Fruit fly (Drosophila melanogaster) whole organism, embryonic: ENCODE measurements around the gene CG32811.
A peak's percentile ranks its signal among the peaks of the same experiment; 100 is the strongest.

Experiments
- BEAF-32 ChIP-seq: fragments of 200-800 bp; sonication (Bioruptor generic); optimal IDR thresholded peaks from 3 replicates; lab custom pipeline; 2017; ENCODE audit warnings: missing biosample characterization, missing genetic modification characterization, mild to moderate bottlenecking, moderate library complexity, missing genetic modification reagents
- Bgb ChIP-seq: fragments of 200-800 bp; sonication (Bioruptor generic); IDR thresholded peaks from 2 replicates; pipeline ENCODE4 v1.3.6; 2022; ENCODE audit warnings: missing biosample characterization, missing genetic modification characterization; ENCODE audit not compliant: partially characterized antibody
- CG12391 ChIP-seq: fragments of 200-800 bp; sonication (Bioruptor generic); optimal IDR thresholded peaks from 3 replicates; lab custom pipeline; 2018; ENCODE audit warnings: missing biosample characterization, mild to moderate bottlenecking, missing genetic modification characterization, moderate library complexity
- CG12659 ChIP-seq: fragments of 200-800 bp; sonication (Bioruptor generic); optimal IDR thresholded peaks from 3 replicates; lab custom pipeline; 2017; ENCODE audit warnings: mild to moderate bottlenecking, missing biosample characterization, missing genetic modification reagents, missing genetic modification characterization
- CG15269 ChIP-seq: fragments of 200-800 bp; sonication (Bioruptor generic); optimal IDR thresholded peaks from 2 replicates; lab custom pipeline; 2018; ENCODE audit warnings: missing biosample characterization, mild to moderate bottlenecking, missing genetic modification characterization, moderate library complexity
- CG2120 ChIP-seq: fragments of 200-800 bp; sonication (Bioruptor generic); optimal IDR thresholded peaks from 3 replicates; lab custom pipeline; 2016; ENCODE audit warnings: missing biosample characterization, missing genetic modification characterization
- CG2678 ChIP-seq: fragments of 200-800 bp; sonication (Bioruptor generic); optimal IDR thresholded peaks from 3 replicates; lab custom pipeline; 2019; ENCODE audit warnings: missing biosample characterization, mild to moderate bottlenecking, missing genetic modification characterization, moderate library complexity
- CG30431 ChIP-seq: fragments of 200-800 bp; sonication (Bioruptor generic); optimal IDR thresholded peaks from 2 replicates; lab custom pipeline; 2017; ENCODE audit warnings: missing biosample characterization, missing genetic modification characterization
- CG4360 ChIP-seq: fragments of 200-800 bp; sonication (Bioruptor generic); IDR thresholded peaks from 2 replicates; pipeline ENCODE4 v1.3.6; 2022; ENCODE audit warnings: missing biosample characterization, missing genetic modification characterization
- CG6175 ChIP-seq: fragments of 200-800 bp; sonication (Bioruptor generic); IDR thresholded peaks from 3 replicates; pipeline ENCODE4 v1.3.6; 2022; ENCODE audit warnings: missing biosample characterization, missing genetic modification characterization
- CG8290 ChIP-seq, 3 experiments: fragments of 200-800 bp; sonication (Bioruptor generic); optimal IDR thresholded peaks; 2 replicates each; lab custom pipeline; 2016 to 2019; ENCODE audit warnings: missing biosample characterization in 3 of 3, missing genetic modification characterization in 3 of 3, mild to moderate bottlenecking in 2 of 3, moderate library complexity in 1 of 3
- CG8765 ChIP-seq: fragments of 200-800 bp; sonication (Bioruptor generic); IDR thresholded peaks from 2 replicates; pipeline ENCODE4 v1.3.6; 2022; ENCODE audit warnings: missing biosample characterization, missing genetic modification characterization
- CG9727 ChIP-seq: fragments of 200-800 bp; sonication (Bioruptor generic); optimal IDR thresholded peaks from 3 replicates; lab custom pipeline; 2017; ENCODE audit warnings: missing biosample characterization, mild to moderate bottlenecking, missing genetic modification characterization
- CG9797 ChIP-seq: fragments of 200-800 bp; sonication (Bioruptor generic); optimal IDR thresholded peaks from 3 replicates; lab custom pipeline; 2018; ENCODE audit warnings: missing biosample characterization, mild to moderate bottlenecking, missing genetic modification characterization
- CG9817 ChIP-seq: fragments of 200-800 bp; sonication (Bioruptor generic); optimal IDR thresholded peaks from 2 replicates; lab custom pipeline; 2018; ENCODE audit warnings: missing biosample characterization, mild to moderate bottlenecking, missing genetic modification characterization, moderate library complexity
- CG9932 ChIP-seq: fragments of 200-800 bp; sonication (Bioruptor generic); IDR thresholded peaks from 2 replicates; pipeline ENCODE4 v1.3.6; 2022; ENCODE audit warnings: missing biosample characterization, missing genetic modification characterization
- D19A ChIP-seq: fragments of 200-800 bp; optimal IDR thresholded peaks from 3 replicates; lab custom pipeline; 2019; ENCODE audit warnings: missing biosample characterization, mild to moderate bottlenecking, missing genetic modification characterization, moderate library complexity
- E2f2 ChIP-seq: fragments of 200-800 bp; sonication (Bioruptor generic); IDR thresholded peaks from 2 replicates; pipeline ENCODE4 v1.3.6; 2022; ENCODE audit warnings: missing biosample characterization, missing genetic modification characterization
- ERR ChIP-seq: fragments of 200-800 bp; sonication (Bioruptor generic); optimal IDR thresholded peaks from 2 replicates; lab custom pipeline; 2016; ENCODE audit warnings: missing biosample characterization, missing genetic modification characterization
- HHEX ChIP-seq: fragments of 200-800 bp; sonication (Bioruptor generic); optimal IDR thresholded peaks from 3 replicates; lab custom pipeline; 2017; ENCODE audit warnings: missing biosample characterization, mild to moderate bottlenecking, missing genetic modification characterization, missing genetic modification reagents
- Hey ChIP-seq: fragments of 200-800 bp; sonication (Bioruptor generic); optimal IDR thresholded peaks from 3 replicates; lab custom pipeline; 2018; ENCODE audit warnings: missing biosample characterization, mild to moderate bottlenecking, missing genetic modification characterization
- Hmr ChIP-seq: fragments of 200-800 bp; sonication (Bioruptor generic); optimal IDR thresholded peaks from 3 replicates; lab custom pipeline; 2017; ENCODE audit warnings: mild to moderate bottlenecking, missing biosample characterization, missing genetic modification reagents, missing genetic modification characterization
- Hmx ChIP-seq: fragments of 200-800 bp; sonication (Bioruptor generic); optimal IDR thresholded peaks from 2 replicates; lab custom pipeline; 2016; ENCODE audit warnings: missing biosample characterization, missing genetic modification characterization
- Med ChIP-seq: fragments of 200-800 bp; sonication (Bioruptor generic); peaks from one replicate; lab custom pipeline; 2016; ENCODE audit warnings: missing biosample characterization, missing genetic modification characterization, mild to moderate bottlenecking, inconsistent platforms, moderate library complexity
- Nf-YA ChIP-seq: fragments of 200-800 bp; sonication (Bioruptor generic); IDR thresholded peaks from 2 replicates; pipeline ENCODE4 v1.3.6; 2022; ENCODE audit warnings: missing biosample characterization, missing genetic modification characterization
- Rfx ChIP-seq: fragments of 200-800 bp; sonication (Bioruptor generic); IDR thresholded peaks from 2 replicates; pipeline ENCODE4 v1.3.6; 2022; ENCODE audit warnings: missing biosample characterization, missing genetic modification characterization
- Sry-β ChIP-seq: fragments of 200-800 bp; sonication (Bioruptor generic); optimal IDR thresholded peaks from 2 replicates; lab custom pipeline; 2018; ENCODE audit warnings: missing biosample characterization, mild to moderate bottlenecking, missing genetic modification characterization, moderate library complexity
- Tbp ChIP-seq: fragments of >200 bp; optimal IDR thresholded peaks from 2 replicates; lab custom pipeline; 2018; ENCODE audit warnings: missing biosample characterization, missing genetic modification characterization
- ato ChIP-seq: fragments of 200-800 bp; sonication (Bioruptor generic); IDR thresholded peaks from 2 replicates; pipeline ENCODE4 v1.3.6; 2022; ENCODE audit warnings: missing biosample characterization, missing genetic modification characterization; ENCODE audit not compliant: partially characterized antibody
- btn ChIP-seq: fragments of 200-800 bp; sonication (Bioruptor generic); optimal IDR thresholded peaks from 2 replicates; lab custom pipeline; 2016; ENCODE audit warnings: missing biosample characterization, missing genetic modification characterization
- caup ChIP-seq: fragments of 200-800 bp; sonication (Bioruptor generic); optimal IDR thresholded peaks from 3 replicates; lab custom pipeline; 2017; ENCODE audit warnings: missing biosample characterization, mild to moderate bottlenecking, missing genetic modification characterization, moderate library complexity; ENCODE audit not compliant: severe bottlenecking
- chif ChIP-seq, 2 experiments: fragments of 200-800 bp; sonication (Bioruptor generic); optimal IDR thresholded peaks; 3 replicates each; lab custom pipeline; 2016; ENCODE audit warnings: missing biosample characterization in 2 of 2, missing genetic modification characterization in 2 of 2
- chinmo ChIP-seq: fragments of 200-800 bp; sonication (Bioruptor generic); IDR thresholded peaks from 4 replicates; pipeline ENCODE4 v1.3.6; 2022; ENCODE audit warnings: missing biosample characterization, missing genetic modification characterization; ENCODE audit not compliant: partially characterized antibody
- fru ChIP-seq: fragments of >200 bp; optimal IDR thresholded peaks from 2 replicates; lab custom pipeline; 2017
- gcm ChIP-seq: fragments of 200-800 bp; sonication (Bioruptor generic); optimal IDR thresholded peaks from 2 replicates; lab custom pipeline; 2019; ENCODE audit warnings: missing biosample characterization, mild to moderate bottlenecking, missing genetic modification characterization, moderate library complexity
- hkb ChIP-seq, 2 experiments: fragments of 200-800 bp in 1 of 2; fragments of >200 bp in 1 of 2; sonication (Bioruptor generic) in 1 of 2; IDR thresholded peaks in 1 of 2; optimal IDR thresholded peaks in 1 of 2; 2 replicates each; pipeline versions ENCODE4 v1.3.6 to Lab custom; 2017 to 2022; ENCODE audit warnings: missing biosample characterization in 1 of 2, missing genetic modification characterization in 1 of 2
- jigr1 ChIP-seq: fragments of 200-800 bp; sonication (Bioruptor generic); IDR thresholded peaks from 3 replicates; pipeline ENCODE4 v1.3.6; 2022; ENCODE audit warnings: missing biosample characterization, missing genetic modification characterization
- kah ChIP-seq: fragments of 200-800 bp; sonication (Bioruptor generic); optimal IDR thresholded peaks from 2 replicates; lab custom pipeline; 2018; ENCODE audit warnings: missing biosample characterization, mild to moderate bottlenecking, missing genetic modification characterization
- klu ChIP-seq: fragments of 200-800 bp; sonication (Bioruptor generic); IDR thresholded peaks from 2 replicates; pipeline ENCODE4 v1.3.6; 2022; ENCODE audit warnings: missing biosample characterization, missing genetic modification characterization
- lab ChIP-seq: fragments of 200-800 bp; sonication (Bioruptor generic); optimal IDR thresholded peaks from 3 replicates; lab custom pipeline; 2017; ENCODE audit warnings: missing biosample characterization, missing genetic modification characterization, mild to moderate bottlenecking, moderate library complexity, missing genetic modification reagents
- lov ChIP-seq, 2 experiments: fragments of 200-800 bp in 1 of 2; fragments of >200 bp in 1 of 2; sonication (Bioruptor generic) in 1 of 2; IDR thresholded peaks in 1 of 2; optimal IDR thresholded peaks in 1 of 2; 2 replicates in 1 of 2; 3 replicates in 1 of 2; pipeline versions ENCODE4 v1.3.6 to Lab custom; 2017 to 2022; ENCODE audit warnings: missing biosample characterization in 1 of 2, missing genetic modification characterization in 1 of 2
- nau ChIP-seq: fragments of 200-800 bp; sonication (Bioruptor generic); optimal IDR thresholded peaks from 3 replicates; lab custom pipeline; 2017; ENCODE audit warnings: missing biosample characterization, mild to moderate bottlenecking, missing genetic modification characterization, missing genetic modification reagents
- pfk ChIP-seq: fragments of 200-800 bp; sonication (Bioruptor generic); optimal IDR thresholded peaks from 2 replicates; lab custom pipeline; 2018; ENCODE audit warnings: missing biosample characterization, mild to moderate bottlenecking, missing genetic modification characterization, moderate library complexity
- ranshi ChIP-seq: fragments of 200-800 bp; sonication (Bioruptor generic); IDR thresholded peaks from 2 replicates; pipeline ENCODE4 v1.3.6; 2022; ENCODE audit warnings: missing biosample characterization, missing genetic modification characterization
- sob ChIP-seq: fragments of 200-800 bp; sonication (Bioruptor generic); IDR thresholded peaks from 2 replicates; pipeline ENCODE4 v1.3.6; 2022; ENCODE audit warnings: missing biosample characterization, missing genetic modification characterization
- vvl ChIP-seq: fragments of 200-800 bp; sonication (Bioruptor generic); IDR thresholded peaks from 2 replicates; pipeline ENCODE4 v1.3.6; 2022; ENCODE audit warnings: missing biosample characterization, missing genetic modification characterization
- wdn ChIP-seq: fragments of 200-800 bp; sonication (Bioruptor generic); IDR thresholded peaks from 2 replicates; pipeline ENCODE4 v1.3.6; 2022; ENCODE audit warnings: missing biosample characterization, missing genetic modification characterization
- zen2 ChIP-seq: fragments of 200-800 bp; sonication (Bioruptor generic); IDR thresholded peaks from 3 replicates; pipeline ENCODE4 v1.3.6; 2022; ENCODE audit warnings: missing biosample characterization, missing genetic modification characterization; ENCODE audit not compliant: partially characterized antibody

CG32811 gene

dm6 chrX:1286136-1286535 is 12.1 kb downstream of the CG32811 start (continued):
- TF ChIP-seq CG9727 (no peak), fru (lab: Kevin White, UChicago) (no peak), HHEX (GFP tag; lab: Kevin White, UChicago) (no peak), CG4360 (GFP tag; lab: Robert Waterston, UW) (no peak), lov (optimal IDR thresholded peaks at IDR 0.05; lab: Kevin White, UChicago) (no peak), lov (GFP tag; IDR thresholded peaks at IDR 0.05; lab: Robert Waterston, UW) (no peak), CG30431 (GFP tag; lab: Kevin White, UChicago) (no peak), CG9797 (no peak), wdn (GFP tag; lab: Robert Waterston, UW) (no peak), CG9817 (tag; lab: Kevin White, UChicago) (no peak)

- TF ChIP-seq CG9932 (peak; percentile 55), CG6175 (peak; percentile 94), Sry-β (GFP tag; lab: Kevin White, UChicago) (no peak), klu (GFP tag; lab: Robert Waterston, UW) (peak; percentile 47; the same call in 1 of the 2 replicates), lab (GFP tag; lab: Kevin White, UChicago) (peak; percentile 42), Hey (tag; lab: Kevin White, UChicago) (no peak), CG2678 (tag; lab: Kevin White, UChicago) (peak; percentile 18), pfk (no peak), CG2120 (GFP tag; lab: Kevin White, UChicago) (no peak), nau (GFP tag; lab: Kevin White, UChicago) (no peak), Nf-YA (GFP tag; lab: Robert Waterston, UW) (no peak), ato (no peak), CG8765 (GFP tag; lab: Robert Waterston, UW) (no peak), Rfx (GFP tag; lab: Robert Waterston, UW) (peak; percentile 27; the same call in 1 of the 2 replicates), btn (GFP tag; lab: Kevin White, UChicago) (no peak), CG8290 (GFP tag; optimal IDR thresholded peaks at IDR 0.05; lab: Kevin White, UChicago) (no peak), CG8290 (tag; optimal IDR thresholded peaks at IDR 0.05; lab: Kevin White, UChicago) (peak in 1 of 2 experiments; percentile 35), vvl (GFP tag; lab: Robert Waterston, UW) (0 out of 2 replicates have a peak, but pooled peaks have one; percentile 22), D19A (tag; lab: Kevin White, UChicago) (peak; percentile 58), Hmx (GFP tag; lab: Kevin White, UChicago) (no peak), sob (GFP tag; lab: Robert Waterston, UW) (peak; percentile 37; the same call in 1 of the 2 replicates), Bgb (GFP tag; lab: Robert Waterston, UW) (no peak), gcm (GFP tag; lab: Kevin White, UChicago) (no peak), E2f2 (GFP tag; lab: Robert Waterston, UW) (no peak), CG12391 (tag; lab: Kevin White, UChicago) (no peak), Hmr (GFP tag; lab: Kevin White, UChicago) (no peak), CG12659 (GFP tag; lab: Kevin White, UChicago) (no peak), BEAF-32 (GFP tag; lab: Kevin White, UChicago) (no peak), kah (GFP tag; lab: Kevin White, UChicago) (no peak), hkb (optimal IDR thresholded peaks at IDR 0.05; lab: Kevin White, UChicago) (no peak), hkb (GFP tag; IDR thresholded peaks at IDR 0.05; lab: Robert Waterston, UW) (no peak; the same call in 1 of the 2 replicates), jigr1 (GFP tag; lab: Robert Waterston, UW) (no peak), caup (GFP tag; lab: Kevin White, UChicago) (peak; percentile 13), ERR (GFP tag; lab: Kevin White, UChicago) (no peak), zen2 (GFP tag; lab: Robert Waterston, UW) (no peak), ranshi (GFP tag; lab: Robert Waterston, UW) (0 out of 2 replicates have a peak, but pooled peaks have one; percentile 23), chif (GFP tag; optimal IDR thresholded peaks at IDR 0.05; lab: Kevin White, UChicago) (no peak), chinmo (GFP tag; lab: Robert Waterston, UW) (peak; percentile 91), Tbp (GFP tag; lab: Kevin White, UChicago) (no peak), CG15269 (no peak), Med (GFP tag; lab: Kevin White, UChicago) (peak; percentile 56)
Observed at dm6 chrX:1285273-1285672, 12.9 kb downstream of the CG32811 start.
